Worm (Caenorhabditis elegans): ENCODE data around the gene ZK1055.4.

DNA sequence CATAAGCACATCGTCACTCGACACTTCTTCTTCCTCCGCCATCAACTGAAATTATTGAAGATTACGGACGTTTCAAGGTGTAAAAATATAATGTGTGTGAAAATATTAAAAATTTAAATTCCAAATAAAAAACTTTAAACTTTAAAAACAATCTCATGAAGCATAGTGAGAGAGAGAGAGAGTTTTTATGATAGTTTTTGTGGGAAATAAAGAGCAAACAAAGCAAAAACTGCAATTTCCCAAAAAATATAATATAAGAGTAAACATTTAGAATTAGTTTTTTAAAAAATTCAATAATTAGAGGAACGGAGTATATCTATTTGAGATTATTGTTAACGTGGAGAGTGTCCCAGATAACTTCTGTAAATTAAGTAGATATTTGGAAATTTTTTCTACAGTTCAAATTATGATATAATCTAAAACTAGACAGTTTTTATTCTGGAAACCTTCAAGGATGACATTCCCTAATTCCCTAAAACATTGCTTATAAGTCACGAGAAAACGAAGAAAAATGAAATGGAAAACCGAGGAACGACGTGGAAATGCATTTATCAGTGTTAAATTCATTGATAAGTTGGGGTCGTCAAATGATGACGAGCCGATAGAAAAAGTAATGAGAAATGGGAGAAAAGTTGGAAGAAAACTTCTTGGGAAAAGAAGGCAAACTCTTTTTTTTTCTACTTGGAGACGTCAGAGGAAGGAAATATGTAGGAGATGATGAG, 35.3 kb upstream of the ZK1055.4 start, which contains the start of gene dre-1:
- TF ChIP-seq nhr-25 (tag; optimal IDR thresholded peaks at IDR 0.05) (no peak), aly-2 (tag; optimal IDR thresholded peaks at IDR 0.05) (no peak), nhr-12 (tag; optimal IDR thresholded peaks at IDR 0.05) (no peak), snpc-4 (tag; optimal IDR thresholded peaks at IDR 0.05) (no peak), ceh-16 (tag; optimal IDR thresholded peaks at IDR 0.05) (no peak), nhr-77 (tag; optimal IDR thresholded peaks at IDR 0.05) (no peak), zag-1 (tag; optimal IDR thresholded peaks at IDR 0.05) (no peak), lsy-2 (tag; optimal IDR thresholded peaks at IDR 0.05) (no peak), ceh-82 (tag; optimal IDR thresholded peaks at IDR 0.05) (no peak)

Measured in whole organism, L2 larva.